Fruit fly (Drosophila melanogaster): ENCODE measurements around the gene Rlip.

The Rlip gene

DNA sequence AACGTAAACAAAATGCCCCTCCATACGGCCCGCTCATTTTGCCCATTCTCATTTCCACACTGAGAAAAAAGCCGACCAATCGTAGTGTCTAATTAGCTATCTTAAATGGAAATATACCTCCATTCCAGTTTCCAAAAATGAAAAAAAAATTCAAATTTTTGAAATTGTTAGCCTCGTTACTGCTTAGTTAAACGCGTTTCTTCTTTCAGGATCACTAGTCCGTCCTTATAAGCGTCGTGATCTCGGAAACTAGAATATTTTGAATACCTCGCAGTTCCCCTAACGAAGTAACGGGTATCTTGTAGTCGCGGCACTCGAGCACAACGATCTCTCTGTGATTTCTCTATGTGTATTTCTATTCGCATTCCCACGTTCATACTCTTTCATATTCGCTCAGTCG lies 27.8 kb upstream of the Rlip start (continued):
- TF ChIP-seq Hmr (GFP tag; optimal IDR thresholded peaks at IDR 0.05): peak; percentile 56
- peak; percentile 49 for TF ChIP-seq CG10209 (GFP tag; optimal IDR thresholded peaks at IDR 0.05)
- 0 out of 2 replicates have a peak, but pooled peaks have one; percentile 16 for TF ChIP-seq Gsc (GFP tag; IDR thresholded peaks at IDR 0.05)
- no peak for TF ChIP-seq CG3838 (GFP tag; optimal IDR thresholded peaks at IDR 0.05)
- TF ChIP-seq Hr78 (GFP tag; optimal IDR thresholded peaks at IDR 0.05): no peak
- TF ChIP-seq CG12942 (GFP tag; optimal IDR thresholded peaks at IDR 0.05): peak; percentile 2
- no peak for TF ChIP-seq TFAM (GFP tag; optimal IDR thresholded peaks at IDR 0.05)
- peak; percentile 26 for TF ChIP-seq HLH54F (GFP tag; optimal IDR thresholded peaks at IDR 0.05)
- TF ChIP-seq CG3995 (GFP tag; optimal IDR thresholded peaks at IDR 0.05): peak; percentile 25
- no peak for TF ChIP-seq CG7987 (GFP tag; optimal IDR thresholded peaks at IDR 0.05)
- peak; percentile 53 for TF ChIP-seq Asciz (GFP tag; optimal IDR thresholded peaks at IDR 0.05)
- peak; percentile 39 for TF ChIP-seq az2 (GFP tag; optimal IDR thresholded peaks at IDR 0.05)
- peak; percentile 53; the same call in 1 of the 2 replicates for TF ChIP-seq CG31224 (GFP tag; IDR thresholded peaks at IDR 0.05)
- peak; percentile 9 for TF ChIP-seq CG11723 (GFP tag; optimal IDR thresholded peaks at IDR 0.05)
- TF ChIP-seq CG15011 (GFP tag; optimal IDR thresholded peaks at IDR 0.05): peak; percentile 34
- TF ChIP-seq CG14014 (GFP tag; IDR thresholded peaks at IDR 0.05): peak; percentile 40; the same call in 1 of the 2 replicates
- TF ChIP-seq CG14667 (GFP tag; IDR thresholded peaks at IDR 0.05): 0 out of 2 replicates have a peak, but pooled peaks have one; percentile 13
- TF ChIP-seq prd (optimal IDR thresholded peaks at IDR 0.05): no peak
- peak; percentile 62 for TF ChIP-seq prd (GFP tag; IDR thresholded peaks at IDR 0.05)
- no peak for TF ChIP-seq Opbp (GFP tag; IDR thresholded peaks at IDR 0.05; ENCODE audit: partially characterized antibody)
- peak; percentile 32 for TF ChIP-seq her (GFP tag; optimal IDR thresholded peaks at IDR 0.05)
- no peak for TF ChIP-seq CrebB (tag; optimal IDR thresholded peaks at IDR 0.05)
- TF ChIP-seq mam (GFP tag; optimal IDR thresholded peaks at IDR 0.05): peak; percentile 66
- no peak for TF ChIP-seq usp (GFP tag; optimal IDR thresholded peaks at IDR 0.05)
- TF ChIP-seq Rx (GFP tag; IDR thresholded peaks at IDR 0.05): no peak
- peak; percentile 13 for TF ChIP-seq repo (GFP tag; optimal IDR thresholded peaks at IDR 0.05)
- peak; percentile 44 for TF ChIP-seq maf-S (GFP tag; optimal IDR thresholded peaks at IDR 0.05)
- peak; percentile 42 for TF ChIP-seq PHDP (tag; optimal IDR thresholded peaks at IDR 0.05)
- TF ChIP-seq CG10366 (GFP tag; IDR thresholded peaks at IDR 0.05): no peak; the same call in 1 of the 2 replicates
- TF ChIP-seq CG17568 (GFP tag; optimal IDR thresholded peaks at IDR 0.05): no peak
- peak; percentile 42 for TF ChIP-seq Hr3 (GFP tag; optimal IDR thresholded peaks at IDR 0.05)
- peak; percentile 47 for TF ChIP-seq jumu (GFP tag; optimal IDR thresholded peaks at IDR 0.05)
- TF ChIP-seq sob (GFP tag; IDR thresholded peaks at IDR 0.05): peak; percentile 52; the same call in 1 of the 2 replicates
- no peak for TF ChIP-seq jigr1 (GFP tag; IDR thresholded peaks at IDR 0.05)
- TF ChIP-seq shn (GFP tag; optimal IDR thresholded peaks at IDR 0.05): peak; percentile 42
- TF ChIP-seq E2f2 (GFP tag; IDR thresholded peaks at IDR 0.05): peak; percentile 24; the same call in 1 of the 2 replicates
- no peak for TF ChIP-seq corto (GFP tag; optimal IDR thresholded peaks at IDR 0.05)
- TF ChIP-seq CG6654 (GFP tag; optimal IDR thresholded peaks at IDR 0.05): peak; percentile 32
- TF ChIP-seq stc (GFP tag; IDR thresholded peaks at IDR 0.05): no peak
- no peak for TF ChIP-seq CG31365 (tag; optimal IDR thresholded peaks at IDR 0.05)
- TF ChIP-seq CG18599 (GFP tag; optimal IDR thresholded peaks at IDR 0.05): peak; percentile 69
- peak; percentile 13 for TF ChIP-seq tin (GFP tag; optimal IDR thresholded peaks at IDR 0.05)
- peak; percentile 64 for TF ChIP-seq CG18619 (GFP tag; optimal IDR thresholded peaks at IDR 0.05)
- TF ChIP-seq CG17361 (GFP tag; IDR thresholded peaks at IDR 0.05): peak; percentile 79
- peak; percentile 14 for TF ChIP-seq trh (GFP tag; optimal IDR thresholded peaks at IDR 0.05)
- TF ChIP-seq bab2 (GFP tag; optimal IDR thresholded peaks at IDR 0.05): peak; percentile 69
- TF ChIP-seq phol (tag; optimal IDR thresholded peaks at IDR 0.05): peak; percentile 53
- TF ChIP-seq tx (GFP tag; optimal IDR thresholded peaks at IDR 0.05): peak; percentile 58
- TF ChIP-seq CG14441 (GFP tag; IDR thresholded peaks at IDR 0.05): peak; percentile 51
- no peak for TF ChIP-seq pan (optimal IDR thresholded peaks at IDR 0.05)
- peak in 1 of 2 experiments; percentile 42 for TF ChIP-seq pan (GFP tag; optimal IDR thresholded peaks at IDR 0.05 in 1 of 2, IDR thresholded peaks at IDR 0.05 in 1 of 2)
- TF ChIP-seq CG8924 (tag; optimal IDR thresholded peaks at IDR 0.05): peak; percentile 56
